Worm (Caenorhabditis elegans): ENCODE results near the gene F21F8.5.

F21F8.5 gene

ce11 chrV:8251075-8251474 lies 15.1 kb downstream of the F21F8.5 start:
- TF ChIP-seq nhr-27 (tag; optimal IDR thresholded peaks at IDR 0.05) (no peak), F52B5.7 (tag; optimal IDR thresholded peaks at IDR 0.05) (no peak), ceh-91 (GFP tag; IDR thresholded peaks at IDR 0.05) (no peak), attf-3 (GFP tag; conservative IDR thresholded peaks at IDR 0.05) (no peak)

ce11 chrV:8250208-8250607 lies 15.9 kb downstream of the F21F8.5 start, which contains the start of gene C16D9.6:
Gene C16D9.6, minus strand, starts transcription at chrV:8250308.
- TF ChIP-seq nfya-2 (GFP tag; IDR thresholded peaks at IDR 0.05), result no peak
- TF ChIP-seq F55B11.4 (tag; optimal IDR thresholded peaks at IDR 0.05; ENCODE audit: borderline replicate concordance, insufficient read depth), result no peak
- no peak for TF ChIP-seq egl-18 (GFP tag; IDR thresholded peaks at IDR 0.05)
- no peak for TF ChIP-seq nfyb-1 (GFP tag; IDR thresholded peaks at IDR 0.05)
- no peak for TF ChIP-seq Y53G8AR.9 (GFP tag; conservative IDR thresholded peaks at IDR 0.05)
- TF ChIP-seq rpc-1 (optimal IDR thresholded peaks at IDR 0.05), result no peak
- no peak for TF ChIP-seq rpc-1 (tag; optimal IDR thresholded peaks at IDR 0.05)

DNA sequence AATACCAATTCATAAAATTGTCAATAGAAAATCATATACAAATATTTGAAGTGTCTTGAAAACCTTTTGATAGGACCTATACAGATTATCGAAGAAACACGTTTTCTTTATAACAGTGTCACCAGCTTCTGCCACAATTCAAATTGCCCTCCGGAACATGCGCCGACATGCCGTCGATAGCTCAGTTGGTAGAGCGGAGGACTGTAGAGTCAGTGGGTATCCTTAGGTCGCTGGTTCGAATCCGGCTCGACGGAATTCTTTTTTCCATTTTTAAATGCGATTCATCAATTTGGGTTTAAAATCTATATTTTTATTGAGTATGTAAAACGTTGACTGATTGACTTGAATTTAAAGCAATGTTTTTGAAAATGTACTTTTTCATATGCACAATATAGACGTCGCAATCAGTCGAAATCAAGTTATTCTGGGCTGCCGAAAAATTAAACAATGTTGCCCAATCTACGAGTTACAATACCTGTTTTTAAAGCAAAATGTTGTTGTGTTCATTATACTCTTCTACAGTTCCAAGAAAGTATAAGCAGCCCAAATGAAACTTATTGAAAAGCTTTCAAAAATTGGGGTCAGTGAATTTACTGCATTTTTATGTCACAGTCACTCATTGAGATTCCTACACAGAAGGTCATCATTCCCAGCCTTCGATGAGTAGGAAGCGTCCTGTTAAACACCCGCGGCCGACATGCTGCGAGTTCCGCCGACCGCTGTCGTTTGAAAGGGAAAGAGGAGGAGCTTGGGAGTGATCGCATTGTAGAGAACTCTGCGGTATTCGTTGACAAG lies 18.6 kb downstream of the F21F8.5 start:
- TF ChIP-seq dox-1 (GFP tag; IDR thresholded peaks at IDR 0.05), result peak; percentile 84; the same call in 1 of the 2 replicates
- no peak for TF ChIP-seq lsy-27 (tag; optimal IDR thresholded peaks at IDR 0.05; ENCODE audit: borderline replicate concordance, insufficient read depth)
- peak; percentile 80 for TF ChIP-seq ekl-4 (GFP tag; IDR thresholded peaks at IDR 0.05)
- TF ChIP-seq T07F8.4 (tag; optimal IDR thresholded peaks at IDR 0.05), result no peak
- TF ChIP-seq nhr-179 (tag; optimal IDR thresholded peaks at IDR 0.05), result no peak
- TF ChIP-seq unc-130 (GFP tag; optimal IDR thresholded peaks at IDR 0.05), result peak; percentile 72
- peak; percentile 98 for TF ChIP-seq pbrm-1 (GFP tag; IDR thresholded peaks at IDR 0.05)
- peak; percentile 94 for TF ChIP-seq ama-1 (optimal IDR thresholded peaks at IDR 0.05)
- TF ChIP-seq ama-1 (GFP tag; optimal IDR thresholded peaks at IDR 0.05), result peak in 1 of 2 experiments; percentile 72
- peak; percentile 43 for TF ChIP-seq lin-40 (tag; optimal IDR thresholded peaks at IDR 0.05)
- peak; percentile 90 for TF ChIP-seq hmg-1.2 (GFP tag; IDR thresholded peaks at IDR 0.05)
- TF ChIP-seq snpc-1.3 (tag; optimal IDR thresholded peaks at IDR 0.05; ENCODE audit: insufficient read depth), result peak; percentile 97
- peak; percentile 99 for TF ChIP-seq snpc-4 (GFP tag; optimal IDR thresholded peaks at IDR 0.05)
- TF ChIP-seq snpc-4 (tag; optimal IDR thresholded peaks at IDR 0.05), result peak; percentile 97 to 100 (median 99)
- TF ChIP-seq F49E8.2 (tag; optimal IDR thresholded peaks at IDR 0.05; ENCODE audit: insufficient read depth), result peak; percentile 96
- TF ChIP-seq lin-54 (GFP tag; optimal IDR thresholded peaks at IDR 0.05), result no peak
- peak; percentile 90 for TF ChIP-seq rcor-1 (GFP tag; IDR thresholded peaks at IDR 0.05)
- no peak for TF ChIP-seq ztf-6 (GFP tag; IDR thresholded peaks at IDR 0.05)
- TF ChIP-seq repo-1 (tag; optimal IDR thresholded peaks at IDR 0.05), result peak; percentile 79
- no peak for TF ChIP-seq bed-2 (GFP tag; IDR thresholded peaks at IDR 0.05)
- peak; percentile 70 for TF ChIP-seq C17E4.6 (GFP tag; IDR thresholded peaks at IDR 0.05)
- peak; percentile 16 for TF ChIP-seq nhr-80 (tag; optimal IDR thresholded peaks at IDR 0.05)
- no peak for TF ChIP-seq unc-62 (GFP tag; optimal IDR thresholded peaks at IDR 0.05)
- TF ChIP-seq madf-10 (tag; optimal IDR thresholded peaks at IDR 0.05), result peak; percentile 39
- peak in 1 of 2 experiments; percentile 17 for TF ChIP-seq rec-8 (tag; optimal IDR thresholded peaks at IDR 0.05)
- no peak for TF ChIP-seq T26A5.8 (tag; optimal IDR thresholded peaks at IDR 0.05)
- no peak for TF ChIP-seq let-526 (GFP tag; IDR thresholded peaks at IDR 0.05)
- TF ChIP-seq egl-44 (GFP tag; IDR thresholded peaks at IDR 0.05), result 0 out of 2 replicates have a peak, but pooled peaks have one; percentile 34
- no peak for TF ChIP-seq egrh-3 (GFP tag; IDR thresholded peaks at IDR 0.05)
- no peak for TF ChIP-seq F39B2.1 (GFP tag; IDR thresholded peaks at IDR 0.05)
- TF ChIP-seq zfh-2 (GFP tag; conservative IDR thresholded peaks at IDR 0.05), result no peak
- peak; percentile 69 for TF ChIP-seq B0261.1 (tag; optimal IDR thresholded peaks at IDR 0.05)
- TF ChIP-seq pha-4 (tag; optimal IDR thresholded peaks at IDR 0.05), result no peak
- TF ChIP-seq ztf-3 (GFP tag; optimal IDR thresholded peaks at IDR 0.05), result peak; percentile 46

All from whole organism, young adult.